Fruit fly (Drosophila melanogaster) whole organism, prepupa: ENCODE measurements around the gene CG13062.

Experiments
- Blimp-1 ChIP-seq: fragments of 200-800 bp; sonication (Bioruptor generic); optimal IDR thresholded peaks from 3 replicates; lab custom pipeline; 2017; ENCODE audit warnings: missing biosample characterization, missing genetic modification characterization, mild to moderate bottlenecking, moderate library complexity, missing genetic modification reagents
- CG6792 ChIP-seq: fragments of 200-800 bp; sonication (Bioruptor generic); optimal IDR thresholded peaks from 3 replicates; lab custom pipeline; 2016; ENCODE audit warnings: missing biosample characterization, missing genetic modification characterization
- OdsH ChIP-seq: fragments of 200-800 bp; sonication (Bioruptor generic); optimal IDR thresholded peaks from 3 replicates; lab custom pipeline; 2016; ENCODE audit warnings: missing biosample characterization, missing genetic modification characterization
- Sox14 ChIP-seq: fragments of 200-800 bp; sonication (Bioruptor generic); optimal IDR thresholded peaks from 3 replicates; lab custom pipeline; 2016; ENCODE audit warnings: missing biosample characterization, missing genetic modification characterization
- fd85E ChIP-seq: fragments of 200-800 bp; sonication (Bioruptor generic); optimal IDR thresholded peaks from 3 replicates; lab custom pipeline; 2016; ENCODE audit warnings: missing biosample characterization, missing genetic modification characterization

- TF ChIP-seq Sox14 = no peak
- TF ChIP-seq OdsH (GFP tag; lab: Kevin White, UChicago) = no peak
- TF ChIP-seq CG6792 (GFP tag; lab: Kevin White, UChicago) = no peak
- no peak for TF ChIP-seq Blimp-1 (GFP tag; lab: Kevin White, UChicago)
- TF ChIP-seq fd85E = no peak
Observed at dm6 chr3L:16303982-16304381, 10.1 kb upstream of the CG13062 start, which contains the start of gene CG43249.
